Fruit fly (Drosophila melanogaster) Kc167 (cell line): ENCODE data around the gene CG7600.

ENCODE experiments used
- Myc ChIP-seq: fragments of >200 bp; optimal IDR thresholded peaks from 2 replicates; lab custom pipeline; 2017; ENCODE audit warnings: missing external identifiers
- Sin3A ChIP-seq: fragments of >200 bp; optimal IDR thresholded peaks from 2 replicates; lab custom pipeline; 2018; ENCODE audit warnings: missing external identifiers
- h ChIP-seq: fragments of >200 bp; optimal IDR thresholded peaks from 3 replicates; lab custom pipeline; 2018; ENCODE audit warnings: missing external identifiers
- insv ChIP-seq: fragments of >200 bp; optimal IDR thresholded peaks from 3 replicates; lab custom pipeline; 2018; ENCODE audit warnings: missing external identifiers
- psq ChIP-seq: fragments of >200 bp; optimal IDR thresholded peaks from 2 replicates; lab custom pipeline; 2017; ENCODE audit warnings: missing external identifiers
- ttk ChIP-seq: sonication (Bioruptor generic); optimal IDR thresholded peaks from 2 replicates; lab custom pipeline; 2017; ENCODE audit warnings: missing external identifiers

The CG7600 gene

DNA sequence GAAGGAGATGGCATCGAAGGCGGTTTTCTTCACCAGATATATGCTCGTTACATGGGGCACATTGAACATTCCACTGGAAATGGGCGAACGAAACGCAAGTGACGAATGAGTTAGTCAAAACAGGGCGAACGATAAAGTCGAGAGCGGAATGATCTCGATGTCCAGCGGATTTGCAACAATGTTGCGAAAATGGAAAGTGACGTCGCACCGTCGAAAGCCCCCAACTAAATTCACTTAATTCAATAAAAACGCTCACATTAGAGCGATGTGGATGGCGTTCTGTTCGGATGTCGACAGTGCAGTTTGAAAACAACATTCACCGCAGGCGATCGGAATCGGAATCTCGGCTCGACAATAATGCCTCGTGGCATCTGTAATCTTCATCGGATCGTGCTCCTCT is 11.3 kb upstream of the CG7600 start, which contains the start of gene CG7607:
Gene CG7607, plus strand, starts transcription at position 301 of the 400 bp plus-strand sequence.
- no peak for TF ChIP-seq Myc
- no peak for TF ChIP-seq Sin3A (lab: Kevin White, UChicago)
- no peak for TF ChIP-seq ttk (lab: Kevin White, UChicago)
- TF ChIP-seq insv (lab: Kevin White, UChicago) = no peak
- no peak for TF ChIP-seq psq (lab: Kevin White, UChicago)
- no peak for TF ChIP-seq h

DNA sequence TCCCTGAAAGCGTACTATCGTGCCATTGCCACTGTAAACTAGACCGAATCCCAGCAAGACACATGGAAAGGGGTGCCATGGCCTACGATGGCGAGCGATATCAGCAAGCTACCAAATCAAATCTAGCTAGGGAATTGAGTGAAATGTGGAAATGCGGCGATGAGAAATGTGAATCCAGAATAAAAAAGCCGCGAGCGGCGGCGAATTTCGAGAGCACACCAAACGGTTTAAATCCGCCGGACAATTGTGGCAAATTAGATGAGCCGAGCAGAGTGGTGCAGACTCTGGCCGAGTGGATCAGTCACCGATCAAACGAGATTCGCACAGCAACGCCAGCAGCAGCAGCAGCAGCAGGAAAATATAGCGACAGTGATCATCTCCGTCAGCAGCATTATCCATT is 9.5 kb upstream of the CG7600 start, which contains the start of gene nkt:
Gene nkt, plus strand, starts transcription at position 301 of the 400 bp plus-strand sequence.
- no peak for TF ChIP-seq h

- TF ChIP-seq h (no peak), psq (lab: Kevin White, UChicago) (no peak), insv (lab: Kevin White, UChicago) (no peak), Sin3A (lab: Kevin White, UChicago) (no peak), ttk (lab: Kevin White, UChicago) (no peak), Myc (no peak)
Measured at dm6 chr3L:11203820-11204449, 6.7 kb upstream of the CG7600 start.

DNA sequence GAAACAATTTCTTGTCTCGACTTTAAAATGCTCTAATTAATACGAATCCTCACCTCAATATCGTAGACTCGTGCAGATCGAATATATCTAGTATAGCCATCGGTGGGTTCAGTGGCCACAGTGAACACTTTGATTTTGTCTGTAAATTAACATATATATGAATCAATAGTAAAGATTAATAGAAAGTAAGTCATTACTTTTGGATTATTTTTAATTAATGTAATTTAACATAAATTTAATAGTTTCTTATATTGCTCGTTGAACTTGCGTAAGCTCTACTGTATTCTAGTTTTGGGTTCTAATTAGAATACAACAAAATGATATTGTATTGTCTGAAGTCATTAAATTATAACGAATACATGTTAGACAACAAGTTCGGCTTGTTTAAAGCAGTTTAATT is 5.7 kb upstream of the CG7600 start:
- TF ChIP-seq h = no peak
- no peak for TF ChIP-seq insv (lab: Kevin White, UChicago)
- TF ChIP-seq ttk (lab: Kevin White, UChicago) = no peak
- no peak for TF ChIP-seq psq (lab: Kevin White, UChicago)
- TF ChIP-seq Myc = no peak
- TF ChIP-seq Sin3A (lab: Kevin White, UChicago) = no peak

- TF ChIP-seq insv (lab: Kevin White, UChicago) = no peak
- no peak for TF ChIP-seq h
- no peak for TF ChIP-seq Sin3A (lab: Kevin White, UChicago)
- no peak for TF ChIP-seq ttk (lab: Kevin White, UChicago)
Measured at dm6 chr3L:11205608-11206336, 4.8 kb upstream of the CG7600 start, which contains the start of gene Plod. Plod (minus strand) TSS chr3L:11206016.

- TF ChIP-seq psq (lab: Kevin White, UChicago) (no peak), Myc (no peak), ttk (lab: Kevin White, UChicago) (no peak), insv (lab: Kevin White, UChicago) (no peak), h (no peak), Sin3A (lab: Kevin White, UChicago) (no peak)
Measured at dm6 chr3L:11213643-11214042, 3.1 kb downstream of the CG7600 start.

DNA sequence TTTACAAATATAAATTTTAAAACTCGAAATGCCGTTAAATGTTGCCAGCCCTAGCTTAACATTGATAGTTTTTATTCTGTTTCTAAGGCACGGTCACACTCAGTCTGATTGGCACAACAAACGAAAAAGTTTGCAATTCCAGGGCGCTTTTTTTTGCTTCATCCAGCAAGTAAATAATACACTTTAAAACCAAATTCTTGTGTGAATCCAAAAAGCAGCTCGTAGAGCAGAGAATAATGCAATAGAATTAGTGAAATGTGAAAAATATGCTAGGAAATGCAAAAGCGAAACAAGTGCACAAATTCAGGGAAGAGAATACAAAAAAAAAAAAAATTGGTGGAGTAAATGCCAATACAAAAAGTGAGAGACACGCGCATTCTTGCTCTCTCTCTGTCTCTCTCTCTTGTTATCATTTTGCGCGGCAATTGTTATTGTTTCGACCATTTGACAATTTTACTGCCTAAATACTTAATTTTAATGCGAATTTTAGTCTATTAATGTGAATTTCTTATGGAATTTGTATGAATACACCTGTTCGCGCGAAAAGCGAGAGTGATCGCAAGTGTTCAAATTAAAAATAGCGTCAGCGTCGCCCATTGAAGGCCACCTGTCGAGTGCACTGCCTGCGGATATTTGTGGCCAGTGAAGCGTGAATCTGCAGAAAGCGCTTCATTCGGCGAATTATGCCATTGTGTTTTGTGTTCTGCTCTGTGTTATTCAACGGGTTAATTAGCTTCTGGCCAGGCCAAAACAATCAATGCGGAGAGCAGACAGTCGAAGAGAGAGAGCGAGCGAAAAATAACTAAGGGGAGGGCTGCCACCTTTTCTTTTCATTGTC is 4.0 kb downstream of the CG7600 start, which contains the start of gene CG42671:
Gene CG42671, plus strand, starts transcription at position 100 of the 838 bp plus-strand sequence.
- no peak for TF ChIP-seq Sin3A (lab: Kevin White, UChicago)
- TF ChIP-seq h = no peak
- no peak for TF ChIP-seq ttk (lab: Kevin White, UChicago)
- no peak for TF ChIP-seq Myc
- TF ChIP-seq insv (lab: Kevin White, UChicago) = no peak
- no peak for TF ChIP-seq psq (lab: Kevin White, UChicago)

dm6 chr3L:11215244-11216121 is 4.9 kb downstream of the CG7600 start:
- TF ChIP-seq Myc (no peak), insv (lab: Kevin White, UChicago) (no peak), psq (lab: Kevin White, UChicago) (no peak), ttk (lab: Kevin White, UChicago) (no peak), Sin3A (lab: Kevin White, UChicago) (no peak), h (no peak)

DNA sequence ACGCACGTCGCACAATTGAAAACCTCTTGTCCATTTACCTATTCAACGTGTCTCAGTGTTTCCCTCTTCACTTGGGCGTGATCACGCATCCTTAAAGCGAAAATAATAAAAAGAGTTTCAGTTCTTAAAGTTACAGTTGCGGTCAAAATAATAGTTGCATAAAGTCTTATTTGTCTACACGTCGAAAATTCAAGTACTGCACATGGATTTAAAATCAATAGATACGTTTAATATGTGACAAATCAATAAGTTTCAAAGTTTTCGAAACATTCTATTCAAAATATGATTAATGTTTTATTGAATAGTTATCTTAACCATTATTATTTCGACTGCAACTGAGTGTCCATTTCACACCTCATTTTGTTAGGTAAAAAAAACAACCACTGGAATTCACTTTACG is 5.6 kb downstream of the CG7600 start:
- TF ChIP-seq ttk (lab: Kevin White, UChicago) (no peak), h (no peak), insv (lab: Kevin White, UChicago) (no peak), Myc (no peak), psq (lab: Kevin White, UChicago) (no peak), Sin3A (lab: Kevin White, UChicago) (no peak)

DNA sequence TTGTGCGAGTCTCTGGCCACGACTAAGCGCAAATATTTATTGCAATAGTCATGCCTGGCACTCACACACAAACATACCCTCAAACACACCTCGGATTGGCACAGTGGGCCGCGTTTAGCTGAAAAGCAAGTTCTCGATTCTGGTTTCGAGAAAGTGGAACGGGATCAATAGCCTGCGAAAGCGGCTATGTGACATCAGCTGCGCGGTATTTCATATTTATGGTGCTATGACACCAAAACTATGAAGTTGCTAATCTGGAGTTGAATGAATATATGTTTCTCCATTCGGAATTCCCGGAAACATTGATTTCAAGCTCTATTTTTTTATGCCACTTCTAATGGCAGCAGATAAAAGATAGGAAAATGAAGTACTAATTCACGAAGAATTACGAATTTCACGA is 7.3 kb downstream of the CG7600 start:
- TF ChIP-seq psq (lab: Kevin White, UChicago) = no peak
- no peak for TF ChIP-seq Sin3A (lab: Kevin White, UChicago)
- no peak for TF ChIP-seq Myc

dm6 chr3L:11218892-11219291 is 8.3 kb downstream of the CG7600 start:
- no peak for TF ChIP-seq Sin3A (lab: Kevin White, UChicago)
- no peak for TF ChIP-seq h
- TF ChIP-seq psq (lab: Kevin White, UChicago) = no peak
- no peak for TF ChIP-seq ttk (lab: Kevin White, UChicago)
- TF ChIP-seq insv (lab: Kevin White, UChicago) = no peak
- no peak for TF ChIP-seq Myc
